Worm (Caenorhabditis elegans) whole organism, young adult: ENCODE data around the gene F54D1.6.

Source experiments
- B0261.1 ChIP-seq: sonication (generic microtip); optimal IDR thresholded peaks from 2 replicates; lab custom pipeline; 2016; ENCODE audit warnings: mild to moderate bottlenecking, missing genetic modification characterization, moderate library complexity, missing compliant biosample characterization
- B0336.3 ChIP-seq: fragments of 200-800 bp; sonication (Bioruptor generic); IDR thresholded peaks from 2 replicates; pipeline ENCODE4 v1.3.6; 2022; ENCODE audit warnings: missing genetic modification characterization, missing compliant biosample characterization
- F37B4.10 ChIP-seq: fragments of 200-800 bp; sonication (Bioruptor generic); IDR thresholded peaks from 2 replicates; pipeline ENCODE4 v1.3.6; 2022; ENCODE audit warnings: missing genetic modification characterization, missing compliant biosample characterization
- F49E8.2 ChIP-seq: sonication (generic microtip); optimal IDR thresholded peaks from 3 replicates; lab custom pipeline; 2017; ENCODE audit warnings: missing genetic modification characterization, mild to moderate bottlenecking, missing compliant biosample characterization, antibody characterized with exemption, moderate library complexity; ENCODE audit not compliant: insufficient read depth
- F52B5.7 ChIP-seq: sonication (generic microtip); optimal IDR thresholded peaks from 2 replicates; lab custom pipeline; 2016; ENCODE audit warnings: mild to moderate bottlenecking, missing genetic modification characterization, missing compliant biosample characterization
- K11D2.4 ChIP-seq: fragments of 200-800 bp; sonication (Bioruptor generic); IDR thresholded peaks from 2 replicates; pipeline ENCODE4 v1.3.6; 2022; ENCODE audit warnings: missing genetic modification reagents, missing genetic modification characterization, missing compliant biosample characterization
- K12H6.12 ChIP-seq: fragments of 200-800 bp; sonication (Bioruptor generic); optimal IDR thresholded peaks from 2 replicates; lab custom pipeline; 2018; ENCODE audit warnings: mild to moderate bottlenecking, missing genetic modification characterization, missing compliant biosample characterization
- Y53G8AR.9 ChIP-seq: fragments of 200-800 bp; sonication (Bioruptor generic); conservative IDR thresholded peaks from 2 replicates; pipeline ENCODE4 v1.3.6; 2022; ENCODE audit warnings: missing genetic modification reagents, missing genetic modification characterization, missing compliant biosample characterization
- ZK185.1 ChIP-seq: sonication (generic microtip); optimal IDR thresholded peaks from 2 replicates; lab custom pipeline; 2016; ENCODE audit warnings: mild to moderate bottlenecking, missing genetic modification characterization, missing compliant biosample characterization; ENCODE audit not compliant: poor library complexity, severe bottlenecking
- aptf-2 ChIP-seq: fragments of 200-800 bp; sonication (Bioruptor generic); conservative IDR thresholded peaks from 2 replicates; pipeline ENCODE4 v1.3.6; 2022; ENCODE audit warnings: missing genetic modification reagents, missing genetic modification characterization, missing compliant biosample characterization
- attf-5 ChIP-seq: fragments of 200-800 bp; sonication (Bioruptor generic); optimal IDR thresholded peaks from 2 replicates; lab custom pipeline; 2018; ENCODE audit warnings: mild to moderate bottlenecking, missing genetic modification characterization, missing compliant biosample characterization
- ceh-27 ChIP-seq: fragments of 200-800 bp; sonication (Bioruptor generic); optimal IDR thresholded peaks from 2 replicates; lab custom pipeline; 2018; ENCODE audit warnings: mild to moderate bottlenecking, missing genetic modification characterization, moderate library complexity, missing compliant biosample characterization
- die-1 ChIP-seq: sonication (generic microtip); optimal IDR thresholded peaks from 2 replicates; lab custom pipeline; 2016; ENCODE audit warnings: missing genotype, mild to moderate bottlenecking, missing genetic modification characterization, missing compliant biosample characterization
- dox-1 ChIP-seq: fragments of 200-800 bp; sonication (Bioruptor generic); IDR thresholded peaks from 2 replicates; pipeline ENCODE4 v1.3.6; 2022; ENCODE audit warnings: missing genetic modification reagents, missing genetic modification characterization, missing compliant biosample characterization
- dpff-1 ChIP-seq: sonication (generic microtip); optimal IDR thresholded peaks from 2 replicates; lab custom pipeline; 2017; ENCODE audit warnings: mild to moderate bottlenecking, missing genetic modification characterization, missing compliant biosample characterization
- dpl-1 ChIP-seq: fragments of 150-350 bp; optimal IDR thresholded peaks from 2 replicates; lab custom pipeline; 2014; ENCODE audit warnings: missing biosample characterization, missing genetic modification reagents, missing genetic modification characterization
- egrh-3 ChIP-seq: fragments of 200-800 bp; sonication (Bioruptor generic); IDR thresholded peaks from 2 replicates; pipeline ENCODE4 v1.3.6; 2022; ENCODE audit warnings: missing genetic modification reagents, missing genetic modification characterization, missing compliant biosample characterization
- ekl-4 ChIP-seq: fragments of 200-800 bp; sonication (Bioruptor generic); IDR thresholded peaks from 2 replicates; pipeline ENCODE4 v1.3.6; 2022; ENCODE audit warnings: missing genetic modification reagents, missing genetic modification characterization, missing compliant biosample characterization
- hlh-12 ChIP-seq: sonication (generic microtip); optimal IDR thresholded peaks from 2 replicates; lab custom pipeline; 2016; ENCODE audit warnings: missing genetic modification characterization, missing compliant biosample characterization
- let-526 ChIP-seq: fragments of 200-800 bp; sonication (Bioruptor generic); IDR thresholded peaks from 2 replicates; pipeline ENCODE4 v1.3.6; 2022; ENCODE audit warnings: missing genetic modification reagents, missing genetic modification characterization, missing compliant biosample characterization
- let-607 ChIP-seq, 2 experiments: fragments of 200-800 bp in 1 of 2; sonication (Bioruptor generic) in 1 of 2; sonication (generic microtip) in 1 of 2; optimal IDR thresholded peaks; 2 replicates each; lab custom pipeline; 2016 to 2018; ENCODE audit warnings: mild to moderate bottlenecking in 2 of 2, missing compliant biosample characterization in 2 of 2, missing genetic modification characterization in 2 of 2, moderate library complexity in 2 of 2, missing genotype in 1 of 2
- lin-26 ChIP-seq: fragments of 200-800 bp; sonication (Bioruptor generic); IDR thresholded peaks from 2 replicates; pipeline ENCODE4 v1.3.6; 2022; ENCODE audit warnings: missing genetic modification reagents, missing genetic modification characterization, missing compliant biosample characterization
- lin-40 ChIP-seq: sonication (generic microtip); optimal IDR thresholded peaks from 2 replicates; lab custom pipeline; 2016; ENCODE audit warnings: missing genetic modification characterization, mild to moderate bottlenecking, missing compliant biosample characterization, missing genotype, missing genetic modification reagents
- madf-8 ChIP-seq: fragments of 200-800 bp; sonication (Bioruptor generic); conservative IDR thresholded peaks from 2 replicates; pipeline ENCODE4 v1.3.6; 2022; ENCODE audit warnings: missing genetic modification reagents, missing genetic modification characterization, missing compliant biosample characterization
- nfya-2 ChIP-seq: fragments of 200-800 bp; sonication (Bioruptor generic); IDR thresholded peaks from 2 replicates; pipeline ENCODE4 v1.3.6; 2022; ENCODE audit warnings: missing genetic modification reagents, missing genetic modification characterization, missing compliant biosample characterization
- nhr-179 ChIP-seq: sonication (generic microtip); optimal IDR thresholded peaks from 2 replicates; lab custom pipeline; 2016; ENCODE audit warnings: mild to moderate bottlenecking, missing genetic modification characterization, missing compliant biosample characterization
- rec-8 ChIP-seq, 2 experiments: sonication (generic microtip); optimal IDR thresholded peaks; 2 replicates each; lab custom pipeline; 2016; ENCODE audit warnings: mild to moderate bottlenecking in 2 of 2, missing genetic modification characterization in 2 of 2, missing genetic modification reagents in 2 of 2, missing genotype in 2 of 2, missing biosample characterization in 1 of 2, missing compliant biosample characterization in 1 of 2, moderate library complexity in 1 of 2
- repo-1 ChIP-seq: sonication (generic microtip); optimal IDR thresholded peaks from 2 replicates; lab custom pipeline; 2017; ENCODE audit warnings: mild to moderate bottlenecking, missing genetic modification characterization, missing compliant biosample characterization
- rpc-1 ChIP-seq, 2 experiments: fragments of 150-350 bp in 1 of 2; sonication (generic microtip) in 1 of 2; optimal IDR thresholded peaks; 2 replicates each; lab custom pipeline; 2014 to 2018; ENCODE audit warnings: missing biosample characterization in 1 of 2, missing genetic modification characterization in 1 of 2, missing genetic modification reagents in 1 of 2, missing genotype in 1 of 2
- snpc-3.4 ChIP-seq: sonication (generic microtip); optimal IDR thresholded peaks from 2 replicates; lab custom pipeline; 2017; ENCODE audit warnings: missing genetic modification characterization, mild to moderate bottlenecking, missing compliant biosample characterization, antibody characterized with exemption, moderate library complexity, missing genotype, missing genetic modification reagents
- snpc-4 ChIP-seq, 5 experiments: fragments of 150-350 bp in 1 of 5; sonication (generic microtip) in 4 of 5; optimal IDR thresholded peaks; 2 replicates each; lab custom pipeline; 2014 to 2018; ENCODE audit warnings: missing genetic modification characterization in 5 of 5, missing biosample characterization in 3 of 5, antibody characterized with exemption in 2 of 5, mild to moderate bottlenecking in 2 of 5, missing compliant biosample characterization in 2 of 5, missing genotype in 2 of 5, moderate library complexity in 2 of 5, missing genetic modification reagents in 1 of 5
- sptf-2 ChIP-seq: fragments of 200-800 bp; sonication (Bioruptor generic); optimal IDR thresholded peaks from 2 replicates; lab custom pipeline; 2018; ENCODE audit warnings: mild to moderate bottlenecking, missing genetic modification characterization, missing compliant biosample characterization
- tlf-1 ChIP-seq: fragments of 200-800 bp; sonication (Bioruptor generic); optimal IDR thresholded peaks from 2 replicates; lab custom pipeline; 2018; ENCODE audit warnings: mild to moderate bottlenecking, missing genetic modification characterization, missing compliant biosample characterization
- unc-130 ChIP-seq: sonication (generic microtip); optimal IDR thresholded peaks from 2 replicates; lab custom pipeline; 2016; ENCODE audit warnings: missing genetic modification reagents, missing genetic modification characterization, missing compliant biosample characterization
- xnd-1 ChIP-seq: sonication (generic microtip); optimal IDR thresholded peaks from 2 replicates; lab custom pipeline; 2016; ENCODE audit warnings: missing genotype, missing genetic modification reagents, missing genetic modification characterization, missing compliant biosample characterization
- zfh-2 ChIP-seq: fragments of 200-800 bp; sonication (Bioruptor generic); conservative IDR thresholded peaks from 2 replicates; pipeline ENCODE4 v1.3.6; 2022; ENCODE audit warnings: missing genetic modification reagents, missing genetic modification characterization, missing compliant biosample characterization
- zim-3 ChIP-seq: sonication (generic microtip); optimal IDR thresholded peaks from 2 replicates; lab custom pipeline; 2017; ENCODE audit warnings: mild to moderate bottlenecking, missing genetic modification characterization, moderate library complexity, missing compliant biosample characterization
- ztf-22 ChIP-seq: fragments of 200-800 bp; sonication (Bioruptor generic); optimal IDR thresholded peaks from 2 replicates; lab custom pipeline; 2018; ENCODE audit warnings: mild to moderate bottlenecking, missing genetic modification characterization, moderate library complexity, missing compliant biosample characterization
- ztf-25 ChIP-seq: fragments of 200-800 bp; sonication (Bioruptor generic); IDR thresholded peaks from 2 replicates; pipeline ENCODE4 v1.3.6; 2022; ENCODE audit warnings: missing genetic modification reagents, missing genetic modification characterization, missing compliant biosample characterization
- ztf-28 ChIP-seq: fragments of 200-800 bp; sonication (Bioruptor generic); IDR thresholded peaks from 2 replicates; pipeline ENCODE4 v1.3.6; 2022; ENCODE audit warnings: missing genetic modification reagents, missing genetic modification characterization, missing compliant biosample characterization
- ztf-6 ChIP-seq: fragments of 200-800 bp; sonication (Bioruptor generic); IDR thresholded peaks from 2 replicates; pipeline ENCODE4 v1.3.6; 2022; ENCODE audit warnings: missing genetic modification reagents, missing genetic modification characterization, missing compliant biosample characterization

The F54D1.6 gene

DNA sequence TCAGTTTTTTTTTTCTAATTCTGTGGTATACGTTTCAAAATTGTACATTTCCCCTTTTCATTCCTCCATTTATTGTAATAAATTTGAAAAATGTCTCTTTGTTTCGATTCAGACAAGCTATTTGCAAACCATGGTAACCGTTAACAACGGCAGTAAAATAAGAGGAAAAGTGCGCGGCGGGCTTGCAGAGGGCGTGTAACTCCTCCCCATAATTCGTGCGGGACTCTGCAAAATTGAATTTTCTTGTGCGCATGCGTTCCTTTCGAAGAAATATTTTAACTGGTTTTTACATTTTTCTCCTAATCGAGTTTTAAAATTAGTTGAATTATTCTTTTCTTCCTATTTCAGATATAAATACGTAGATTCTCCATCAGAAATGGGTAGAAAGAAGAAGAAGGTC, 23.0 kb downstream of the F54D1.6 start, which contains the start of gene znf-207 (continued):
- TF ChIP-seq repo-1 (tag; lab: Kevin White, UChicago) (no peak), dpl-1 (GFP tag; lab: Kevin White, UChicago) (no peak), ekl-4 (GFP tag; lab: Robert Waterston, UW) (no peak)

DNA sequence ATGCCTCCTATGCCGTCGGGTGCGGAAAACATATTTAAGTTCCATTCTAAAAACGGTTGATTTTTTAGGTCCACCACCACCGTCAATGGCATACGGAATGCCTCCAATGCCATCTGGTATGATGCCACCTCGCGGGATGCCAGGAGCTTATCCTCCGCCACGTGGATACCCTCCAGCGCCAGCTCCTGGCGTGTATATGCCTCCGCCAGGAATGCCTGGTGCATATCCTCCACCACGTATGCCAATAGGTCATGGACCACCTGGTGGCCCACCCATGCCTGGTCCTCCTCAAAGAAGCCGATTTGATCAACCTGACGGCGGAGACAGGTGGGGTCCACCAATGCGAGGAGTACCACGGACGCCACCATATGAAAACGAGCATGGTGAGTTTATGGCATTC, 23.9 kb downstream of the F54D1.6 start:
- peak; percentile 71 for TF ChIP-seq zfh-2 (GFP tag; lab: Robert Waterston, UW)
- TF ChIP-seq ekl-4 (GFP tag; lab: Robert Waterston, UW) = no peak
- no peak for TF ChIP-seq ztf-22
- TF ChIP-seq F52B5.7 = no peak
- no peak for TF ChIP-seq sptf-2 (GFP tag; lab: Kevin White, UChicago)
- TF ChIP-seq Y53G8AR.9 (GFP tag; lab: Robert Waterston, UW) = no peak
- no peak for TF ChIP-seq B0336.3
- TF ChIP-seq dpff-1 (tag; lab: Kevin White, UChicago) = no peak
- no peak for TF ChIP-seq aptf-2 (GFP tag; lab: Robert Waterston, UW)
- TF ChIP-seq ztf-28 (GFP tag; lab: Robert Waterston, UW) = 0 out of 2 replicates have a peak, but pooled peaks have one; percentile 53
- TF ChIP-seq tlf-1 (GFP tag; lab: Kevin White, UChicago) = no peak
- peak; percentile 18; the same call in 1 of the 2 replicates for TF ChIP-seq lin-26 (GFP tag; lab: Robert Waterston, UW)
- no peak for TF ChIP-seq B0261.1 (tag; lab: Kevin White, UChicago)
- TF ChIP-seq die-1 (tag; lab: Kevin White, UChicago) = no peak
- no peak for TF ChIP-seq nfya-2
- TF ChIP-seq ztf-25 = no peak
- no peak for TF ChIP-seq rpc-1 (optimal IDR thresholded peaks at IDR 0.05; lab: Kevin White, UChicago)
- TF ChIP-seq rpc-1 (tag; optimal IDR thresholded peaks at IDR 0.05; lab: Kevin White, UChicago) = no peak

DNA sequence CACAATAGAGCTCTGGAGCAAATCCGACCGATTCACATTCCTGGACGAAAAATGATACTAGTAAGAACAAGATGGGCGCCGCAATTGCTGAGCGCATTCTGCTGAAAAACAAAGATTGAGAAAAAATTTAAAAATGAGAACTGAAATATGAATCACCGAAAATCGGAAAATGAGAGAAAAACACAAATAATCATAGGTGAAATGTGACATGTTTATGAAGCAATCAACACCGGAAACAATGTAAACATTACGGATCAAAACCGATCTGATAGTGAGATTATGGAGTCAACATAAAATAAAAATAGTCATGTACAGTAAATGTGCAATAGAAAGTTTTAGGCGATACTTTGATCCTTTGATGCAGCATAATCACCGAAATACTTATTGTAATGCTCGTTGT, 26.3 kb downstream of the F54D1.6 start, which contains the start of gene dnj-2:
Gene dnj-2 (minus strand): TSS at position 101 of the 400 bp plus-strand sequence.
- TF ChIP-seq tlf-1 (GFP tag; lab: Kevin White, UChicago) (no peak), ceh-27 (GFP tag; lab: Kevin White, UChicago) (no peak), snpc-3.4 (tag; lab: Kevin White, UChicago) (no peak), ZK185.1 (tag; lab: Kevin White, UChicago) (no peak), K11D2.4 (GFP tag; lab: Robert Waterston, UW) (no peak), F49E8.2 (tag; lab: Kevin White, UChicago) (no peak), rec-8 (tag; optimal IDR thresholded peaks at IDR 0.05; lab: Kevin White, UChicago) (no peak), zim-3 (tag; lab: Kevin White, UChicago) (no peak), nhr-179 (no peak), ztf-6 (GFP tag; lab: Robert Waterston, UW) (no peak), K12H6.12 (tag; lab: Kevin White, UChicago) (no peak), lin-40 (tag; lab: Kevin White, UChicago) (no peak), sptf-2 (GFP tag; lab: Kevin White, UChicago) (no peak), lin-26 (GFP tag; lab: Robert Waterston, UW) (no peak)

DNA sequence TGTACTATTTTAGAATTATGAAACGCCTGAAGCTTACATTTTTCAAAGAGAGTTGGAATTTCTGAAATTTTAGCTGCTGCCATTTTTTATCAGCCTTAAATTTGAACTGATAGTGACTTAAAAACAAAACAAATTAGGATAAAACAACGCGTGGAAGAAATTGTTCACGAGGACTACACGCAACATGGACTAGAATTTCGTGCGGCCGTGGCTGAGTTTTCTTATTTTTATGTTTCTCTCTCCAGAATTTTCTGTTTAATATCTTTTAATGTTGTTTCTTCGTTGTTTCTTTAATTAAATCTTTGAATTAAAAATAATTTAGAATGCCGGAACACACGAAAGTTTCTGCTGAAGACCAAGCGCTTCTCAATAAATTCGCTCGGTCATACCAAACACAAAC, 27.3 kb downstream of the F54D1.6 start, which contains the start of the genes B0035.3, B0035.22 and pfd-4:
Gene B0035.3 (minus strand): TSS at position 114 of the 400 bp plus-strand sequence.
Gene B0035.22 (plus strand): TSS at position 269 of the 400 bp plus-strand sequence.
Gene pfd-4 (plus strand): TSS at position 323 of the 400 bp plus-strand sequence.
- TF ChIP-seq xnd-1 (no peak), snpc-4 (GFP tag; optimal IDR thresholded peaks at IDR 0.05; lab: Kevin White, UChicago) (no peak), snpc-4 (tag; optimal IDR thresholded peaks at IDR 0.05; lab: Kevin White, UChicago) (no peak), rec-8 (tag; optimal IDR thresholded peaks at IDR 0.05; lab: Kevin White, UChicago) (peak in 1 of 2 experiments; percentile 2), let-526 (GFP tag; lab: Robert Waterston, UW) (0 out of 2 replicates have a peak, but pooled peaks have one; percentile 52), lin-40 (tag; lab: Kevin White, UChicago) (peak; percentile 13), hlh-12 (tag; lab: Kevin White, UChicago) (no peak), let-607 (tag; optimal IDR thresholded peaks at IDR 0.05; lab: Kevin White, UChicago) (peak in 1 of 2 experiments; percentile 52), snpc-3.4 (tag; lab: Kevin White, UChicago) (peak; percentile 10), attf-5 (GFP tag; lab: Kevin White, UChicago) (no peak), unc-130 (peak; percentile 50), ZK185.1 (tag; lab: Kevin White, UChicago) (peak; percentile 62), F37B4.10 (GFP tag; lab: Robert Waterston, UW) (no peak), F49E8.2 (tag; lab: Kevin White, UChicago) (no peak), dox-1 (peak; percentile 45), madf-8 (GFP tag; lab: Robert Waterston, UW) (no peak), egrh-3 (GFP tag; lab: Robert Waterston, UW) (no peak)
